Worm (Caenorhabditis elegans) whole organism, L3 larva: ENCODE results near the gene Y82E9BL.1.

Experiments
- R02D3.7 ChIP-seq: fragments of 150-350 bp; optimal IDR thresholded peaks from 2 replicates; lab custom pipeline; 2014; ENCODE audit warnings: missing biosample characterization, missing genetic modification characterization
- ZK546.5 ChIP-seq: sonication (generic microtip); optimal IDR thresholded peaks from 2 replicates; lab custom pipeline; 2017; ENCODE audit warnings: missing biosample characterization, missing genetic modification characterization
- egl-27 ChIP-seq: sonication (generic microtip); optimal IDR thresholded peaks from 4 replicates; lab custom pipeline; 2017; ENCODE audit warnings: missing biosample characterization, missing genetic modification reagents, missing genetic modification characterization
- fos-1 ChIP-seq: fragments of 150-350 bp; optimal IDR thresholded peaks from 2 replicates; lab custom pipeline; 2014; ENCODE audit warnings: missing biosample characterization, missing genetic modification characterization
- nhr-28 ChIP-seq: fragments of 150-350 bp; optimal IDR thresholded peaks from 2 replicates; lab custom pipeline; 2014; ENCODE audit warnings: missing biosample characterization, missing genetic modification characterization
- nhr-77 ChIP-seq: fragments of 150-350 bp; optimal IDR thresholded peaks from 2 replicates; lab custom pipeline; 2014; ENCODE audit warnings: missing biosample characterization, missing genetic modification characterization
- pha-4 ChIP-seq: fragments of 150-350 bp; optimal IDR thresholded peaks from 2 replicates; lab custom pipeline; 2014; ENCODE audit warnings: missing biosample characterization, missing genetic modification reagents, missing genetic modification characterization
- pqm-1 ChIP-seq: fragments of 150-350 bp; optimal IDR thresholded peaks from 2 replicates; lab custom pipeline; 2017; ENCODE audit warnings: missing biosample characterization, missing genetic modification characterization, inconsistent platforms
- snpc-4 ChIP-seq: fragments of 150-350 bp; optimal IDR thresholded peaks from 2 replicates; lab custom pipeline; 2014; ENCODE audit warnings: missing biosample characterization, missing genetic modification characterization
- tbx-2 ChIP-seq: sonication (generic microtip); optimal IDR thresholded peaks from 2 replicates; lab custom pipeline; 2016; ENCODE audit warnings: mild to moderate bottlenecking, missing genetic modification characterization, missing compliant biosample characterization

- TF ChIP-seq snpc-4 (tag; lab: Kevin White, UChicago) (no peak), pqm-1 (tag; lab: Kevin White, UChicago) (peak; percentile 85), R02D3.7 (no peak), tbx-2 (tag; lab: Kevin White, UChicago) (no peak), pha-4 (tag; lab: Kevin White, UChicago) (peak; percentile 29), nhr-28 (tag; lab: Kevin White, UChicago) (no peak), nhr-77 (tag; lab: Kevin White, UChicago) (no peak), egl-27 (no peak), fos-1 (tag; lab: Kevin White, UChicago) (no peak), ZK546.5 (tag; lab: Kevin White, UChicago) (no peak)
These were observed 37.5 kb upstream of the Y82E9BL.1 start for ce11 chrIII:1392763-1393162.
